Worm (Caenorhabditis elegans): ENCODE measurements around the gene C02F5.3.

C02F5.3 gene

ce11 chrIII:8244052-8244451 is 1.6 kb upstream of the C02F5.3 start, which contains the start of the genes pbs-6 and cids-1:
pbs-6 (minus strand) TSS chrIII:8244092.
cids-1 (plus strand) TSS chrIII:8244445.
- TF ChIP-seq lin-11 (tag; optimal IDR thresholded peaks at IDR 0.05) (no peak), ceh-2 (tag; optimal IDR thresholded peaks at IDR 0.05) (no peak), pha-4 (tag; optimal IDR thresholded peaks at IDR 0.05) (no peak), lim-6 (tag; optimal IDR thresholded peaks at IDR 0.05) (no peak), unc-3 (GFP tag; conservative IDR thresholded peaks at IDR 0.05) (no peak), unc-3 (tag; optimal IDR thresholded peaks at IDR 0.05) (no peak), fax-1 (tag; optimal IDR thresholded peaks at IDR 0.05) (no peak), ceh-22 (tag; optimal IDR thresholded peaks at IDR 0.05) (no peak), hlh-15 (tag; optimal IDR thresholded peaks at IDR 0.05) (no peak), nhr-232 (tag; optimal IDR thresholded peaks at IDR 0.05) (no peak), ceh-30 (tag; optimal IDR thresholded peaks at IDR 0.05) (no peak), syd-9 (tag; optimal IDR thresholded peaks at IDR 0.05) (no peak), pros-1 (tag; optimal IDR thresholded peaks at IDR 0.05) (no peak)

ce11 chrIII:8247051-8247450 is 1.4 kb downstream of the C02F5.3 start, which contains the start of gene C02F5.13:
C02F5.13 (plus strand) TSS chrIII:8247351.
- TF ChIP-seq hlh-13 (GFP tag; optimal IDR thresholded peaks at IDR 0.05) = no peak
- no peak for TF ChIP-seq rnt-1 (tag; optimal IDR thresholded peaks at IDR 0.05)
- TF ChIP-seq pax-1 (tag; optimal IDR thresholded peaks at IDR 0.05) = no peak
- TF ChIP-seq T23F11.4 (GFP tag; optimal IDR thresholded peaks at IDR 0.05) = no peak
- TF ChIP-seq syd-9 (tag; optimal IDR thresholded peaks at IDR 0.05) = no peak
- TF ChIP-seq hlh-6 (tag; optimal IDR thresholded peaks at IDR 0.05) = no peak
- TF ChIP-seq ceh-6 (GFP tag; optimal IDR thresholded peaks at IDR 0.05) = no peak
- TF ChIP-seq ceh-14 (tag; optimal IDR thresholded peaks at IDR 0.05) = no peak
- TF ChIP-seq madf-2 (tag; optimal IDR thresholded peaks at IDR 0.05) = no peak
- TF ChIP-seq ceh-24 (tag; optimal IDR thresholded peaks at IDR 0.05) = no peak
- no peak for TF ChIP-seq ets-4 (tag; optimal IDR thresholded peaks at IDR 0.05)
- no peak for TF ChIP-seq che-1 (tag; optimal IDR thresholded peaks at IDR 0.05)
- no peak for TF ChIP-seq dmd-4 (tag; optimal IDR thresholded peaks at IDR 0.05; ENCODE audit: borderline replicate concordance)
- TF ChIP-seq npax-4 (tag; optimal IDR thresholded peaks at IDR 0.05) = no peak
- TF ChIP-seq sdc-2 (tag; optimal IDR thresholded peaks at IDR 0.05) = no peak

ce11 chrIII:8249381-8249780 is 3.7 kb downstream of the C02F5.3 start, which contains the start of the genes C02F5.10 and C02F5.2:
C02F5.10 (minus strand) TSS chrIII:8249481.
C02F5.2 (plus strand) TSS chrIII:8249619.
- TF ChIP-seq hlh-30 (tag; optimal IDR thresholded peaks at IDR 0.05; ENCODE audit: insufficient read depth) = no peak
- no peak for TF ChIP-seq ceh-31 (tag; optimal IDR thresholded peaks at IDR 0.05)
- TF ChIP-seq odd-2 (tag; optimal IDR thresholded peaks at IDR 0.05) = no peak
- no peak for TF ChIP-seq gmeb-2 (tag; optimal IDR thresholded peaks at IDR 0.05)
- no peak for TF ChIP-seq pros-1 (tag; optimal IDR thresholded peaks at IDR 0.05)
- TF ChIP-seq syd-9 (tag; optimal IDR thresholded peaks at IDR 0.05) = no peak
- no peak for TF ChIP-seq ref-2 (tag; optimal IDR thresholded peaks at IDR 0.05)
- no peak for TF ChIP-seq ahr-1 (tag; optimal IDR thresholded peaks at IDR 0.05)
- no peak for TF ChIP-seq hlh-15 (tag; optimal IDR thresholded peaks at IDR 0.05)
- TF ChIP-seq ceh-45 (GFP tag; IDR thresholded peaks at IDR 0.05) = no peak
- no peak for TF ChIP-seq T23F11.4 (GFP tag; optimal IDR thresholded peaks at IDR 0.05)
- TF ChIP-seq sox-2 (GFP tag; IDR thresholded peaks at IDR 0.05) = no peak
- TF ChIP-seq madf-2 (tag; optimal IDR thresholded peaks at IDR 0.05) = no peak
- TF ChIP-seq ceh-24 (tag; optimal IDR thresholded peaks at IDR 0.05) = no peak
- TF ChIP-seq K09A11.1 (tag; optimal IDR thresholded peaks at IDR 0.05; ENCODE audit: insufficient read depth) = no peak
- TF ChIP-seq C08G9.2 (tag; optimal IDR thresholded peaks at IDR 0.05) = no peak
- TF ChIP-seq ceh-34 (tag; optimal IDR thresholded peaks at IDR 0.05) = no peak
- TF ChIP-seq hlh-8 (tag; optimal IDR thresholded peaks at IDR 0.05) = no peak
- no peak for TF ChIP-seq tbx-7 (tag; optimal IDR thresholded peaks at IDR 0.05)
- no peak for TF ChIP-seq sdc-2 (tag; optimal IDR thresholded peaks at IDR 0.05)
